Fruit fly (Drosophila melanogaster) whole organism, pupa: ENCODE results near the gene CG14717.

Experiments
- CG10348 ChIP-seq: fragments of 200-800 bp; sonication (Bioruptor generic); IDR thresholded peaks from 2 replicates; pipeline ENCODE4 v1.3.6; 2022; ENCODE audit warnings: missing biosample characterization, missing genetic modification characterization
- CG14655 ChIP-seq: fragments of 200-800 bp; sonication (Bioruptor generic); optimal IDR thresholded peaks from 3 replicates; lab custom pipeline; 2017; ENCODE audit warnings: mild to moderate bottlenecking, missing biosample characterization, missing genetic modification reagents, missing genetic modification characterization
- CG17806 ChIP-seq: fragments of 200-800 bp; sonication (Bioruptor generic); optimal IDR thresholded peaks from 2 replicates; lab custom pipeline; 2018; ENCODE audit warnings: missing biosample characterization, mild to moderate bottlenecking, missing genetic modification characterization, moderate library complexity
- CG9948 ChIP-seq: fragments of 200-800 bp; sonication (Bioruptor generic); optimal IDR thresholded peaks from 2 replicates; lab custom pipeline; 2018; ENCODE audit warnings: missing biosample characterization, mild to moderate bottlenecking, missing genetic modification characterization, moderate library complexity
- fd96Ca ChIP-seq: fragments of 200-800 bp; sonication (Bioruptor generic); IDR thresholded peaks from 3 replicates; pipeline ENCODE4 v1.3.6; 2022; ENCODE audit warnings: missing biosample characterization, missing genetic modification characterization

dm6 chr3R:11650105-11651039 lies 45.9 kb upstream of the CG14717 start, which contains the start of the genes Csk and Elp1:
- peak; percentile 20 for TF ChIP-seq CG17806 (tag; lab: Kevin White, UChicago)
- TF ChIP-seq CG10348 (GFP tag; lab: Robert Waterston, UW): no peak
- peak; percentile 15 for TF ChIP-seq CG14655
- 0 out of 3 replicates have a peak, but pooled peaks have one; percentile 18 for TF ChIP-seq fd96Ca (GFP tag; lab: Robert Waterston, UW)
- TF ChIP-seq CG9948 (tag; lab: Kevin White, UChicago): peak; percentile 24
